Fruit fly (Drosophila melanogaster): ENCODE data around the gene CG11369.

DNA sequence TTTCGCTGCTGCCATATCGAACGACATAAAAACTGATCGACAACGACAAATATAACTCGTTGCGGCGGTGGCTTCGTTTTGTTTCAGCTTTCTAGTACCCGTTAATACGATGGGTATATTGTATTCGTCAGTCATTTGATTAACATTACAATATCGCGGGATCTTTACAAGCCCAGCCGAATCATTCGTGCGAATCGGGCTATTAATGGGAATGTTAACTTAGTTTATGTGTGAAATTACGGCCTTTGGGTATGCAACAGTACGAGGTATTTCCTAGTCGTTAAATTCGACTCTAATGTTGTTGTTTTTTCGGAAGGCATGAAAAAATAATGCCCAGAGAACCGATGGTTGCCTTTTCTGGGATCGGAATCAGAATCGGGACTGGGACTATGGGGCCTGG, 44.1 kb downstream of the CG11369 start:
- TF ChIP-seq D1 (tag; optimal IDR thresholded peaks at IDR 0.05) (no peak), rn (GFP tag; IDR thresholded peaks at IDR 0.05) (0 out of 2 replicates have a peak, but pooled peaks have one; percentile 29), CG15710 (tag; optimal IDR thresholded peaks at IDR 0.05) (peak; percentile 20), CG8159 (tag; optimal IDR thresholded peaks at IDR 0.05) (peak; percentile 28)

Data from whole organism, pupa.